Worm (Caenorhabditis elegans) whole organism, late embryonic: ENCODE results near the gene inx-5.
A peak's percentile ranks its signal among the peaks of the same experiment; 100 is the strongest.

Experiments
- ceh-22 ChIP-seq: sonication (generic microtip); optimal IDR thresholded peaks from 2 replicates; lab custom pipeline; 2017; ENCODE audit warnings: missing biosample characterization, missing genetic modification characterization
- che-1 ChIP-seq: sonication (generic microtip); optimal IDR thresholded peaks from 2 replicates; lab custom pipeline; 2016; ENCODE audit warnings: mild to moderate bottlenecking, missing genetic modification characterization, missing compliant biosample characterization
- dmd-4 ChIP-seq: sonication (generic microtip); optimal IDR thresholded peaks from 2 replicates; lab custom pipeline; 2016; ENCODE audit warnings: borderline replicate concordance, missing genetic modification characterization, missing compliant biosample characterization
- dve-1 ChIP-seq: sonication (generic microtip); optimal IDR thresholded peaks from 2 replicates; lab custom pipeline; 2017; ENCODE audit warnings: antibody characterized with exemption, mild to moderate bottlenecking, missing genetic modification characterization, missing compliant biosample characterization
- elt-2 ChIP-seq: sonication (generic microtip); optimal IDR thresholded peaks from 2 replicates; lab custom pipeline; 2016; ENCODE audit warnings: missing genetic modification reagents, missing genetic modification characterization, missing compliant biosample characterization
- elt-4 ChIP-seq: sonication (generic microtip); optimal IDR thresholded peaks from 2 replicates; lab custom pipeline; 2016; ENCODE audit warnings: missing genetic modification characterization, missing compliant biosample characterization
- nfya-1 ChIP-seq: sonication (generic microtip); optimal IDR thresholded peaks from 2 replicates; lab custom pipeline; 2017; ENCODE audit warnings: missing genetic modification characterization, mild to moderate bottlenecking, missing compliant biosample characterization, antibody characterized with exemption, moderate library complexity
- pha-4 ChIP-seq: fragments of 150-350 bp; optimal IDR thresholded peaks from 2 replicates; lab custom pipeline; 2018; ENCODE audit warnings: missing biosample characterization, missing genetic modification reagents, missing genetic modification characterization
- pqm-1 ChIP-seq: sonication (generic microtip); optimal IDR thresholded peaks from 2 replicates; lab custom pipeline; 2016; ENCODE audit warnings: missing genetic modification characterization, missing compliant biosample characterization
- rnt-1 ChIP-seq: sonication (generic microtip); optimal IDR thresholded peaks from 2 replicates; lab custom pipeline; 2016; ENCODE audit warnings: missing genetic modification characterization, missing compliant biosample characterization
- unc-55 ChIP-seq: sonication (generic microtip); optimal IDR thresholded peaks from 2 replicates; lab custom pipeline; 2017; ENCODE audit warnings: missing biosample characterization, missing genetic modification reagents, missing genetic modification characterization

ce11 chrX:8286740-8287299 lies 15.4 kb downstream of the inx-5 start, which contains the start of gene sec-16A.2:
- TF ChIP-seq unc-55 (peak; percentile 77), nfya-1 (peak; percentile 69), pha-4 (tag; lab: Kevin White, UChicago) (no peak), ceh-22 (tag; lab: Kevin White, UChicago) (no peak), elt-2 (tag; lab: Kevin White, UChicago) (no peak), dmd-4 (tag; lab: Kevin White, UChicago) (no peak), dve-1 (tag; lab: Kevin White, UChicago) (peak; percentile 18), elt-4 (tag; lab: Kevin White, UChicago) (no peak), pqm-1 (tag; lab: Kevin White, UChicago) (no peak), che-1 (tag; lab: Kevin White, UChicago) (no peak), rnt-1 (tag; lab: Kevin White, UChicago) (peak; percentile 35)
